Worm (Caenorhabditis elegans): ENCODE results near the gene F20D6.15.

ce11 chrV:8211993-8212392, 23.7 kb upstream of the F20D6.15 start:
- TF ChIP-seq elt-3 (tag; optimal IDR thresholded peaks at IDR 0.05) = no peak
- no peak for TF ChIP-seq lin-39 (tag; optimal IDR thresholded peaks at IDR 0.05)
- TF ChIP-seq mdl-1 (tag; optimal IDR thresholded peaks at IDR 0.05) = no peak
- peak in 1 of 2 experiments; percentile 28 for TF ChIP-seq lsy-2 (tag; optimal IDR thresholded peaks at IDR 0.05)
- TF ChIP-seq sem-4 (tag; optimal IDR thresholded peaks at IDR 0.05) = no peak
- TF ChIP-seq ama-1 (optimal IDR thresholded peaks at IDR 0.05) = no peak

All from whole organism, L2 larva.